Worm (Caenorhabditis elegans): ENCODE measurements around the gene T01H3.3.

- TF ChIP-seq aha-1 (tag; optimal IDR thresholded peaks at IDR 0.05) (no peak), nhr-77 (tag; optimal IDR thresholded peaks at IDR 0.05) (peak; percentile 7)
Measured at ce11 chrII:7860221-7860928, 13.3 kb downstream of the T01H3.3 start, which contains the start of gene lin-5.

Data from whole organism, L1 larva.